Fruit fly (Drosophila melanogaster): ENCODE results near the gene TfIIA-L.

TfIIA-L gene

dm6 chr3R:27250907-27251306 lies at the start of gene TfIIA-L, which contains the start of gene TTLL6B:
Gene TfIIA-L (plus strand): TSS chr3R:27251112.
Gene TTLL6B (minus strand): TSS chr3R:27251007.
- no peak for TF ChIP-seq CTCF (optimal IDR thresholded peaks at IDR 0.05)
- TF ChIP-seq CG8478 (optimal IDR thresholded peaks at IDR 0.05): no peak

- no peak for TF ChIP-seq CG8478 (optimal IDR thresholded peaks at IDR 0.05)
- no peak for TF ChIP-seq CTCF (optimal IDR thresholded peaks at IDR 0.05)
These were observed 49.2 kb upstream of the TfIIA-L start for dm6 chr3R:27201538-27202281.

dm6 chr3R:27202330-27202729 lies 48.6 kb upstream of the TfIIA-L start:
- no peak for TF ChIP-seq CTCF (optimal IDR thresholded peaks at IDR 0.05)

DNA sequence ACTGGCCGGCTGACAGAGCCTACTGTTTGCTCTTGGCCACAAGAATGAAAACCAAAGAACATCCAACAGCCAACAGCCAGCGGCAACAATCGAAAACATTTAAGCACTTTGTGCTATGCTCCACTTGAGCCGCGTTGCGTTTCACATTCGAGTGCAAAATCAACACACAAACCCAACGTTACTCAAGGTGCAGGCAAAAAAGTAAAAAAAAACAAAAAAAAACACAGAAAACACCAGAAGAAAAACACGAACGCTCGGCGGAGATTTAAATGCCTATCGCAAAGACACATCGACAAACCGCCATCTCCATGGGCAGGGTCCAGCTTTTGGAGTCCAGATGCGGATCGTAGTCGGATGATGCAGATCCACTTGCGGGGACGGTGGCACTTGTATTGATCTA lies 47.1 kb upstream of the TfIIA-L start:
- no peak for TF ChIP-seq CTCF (optimal IDR thresholded peaks at IDR 0.05)
- no peak for TF ChIP-seq CG8478 (optimal IDR thresholded peaks at IDR 0.05)

DNA sequence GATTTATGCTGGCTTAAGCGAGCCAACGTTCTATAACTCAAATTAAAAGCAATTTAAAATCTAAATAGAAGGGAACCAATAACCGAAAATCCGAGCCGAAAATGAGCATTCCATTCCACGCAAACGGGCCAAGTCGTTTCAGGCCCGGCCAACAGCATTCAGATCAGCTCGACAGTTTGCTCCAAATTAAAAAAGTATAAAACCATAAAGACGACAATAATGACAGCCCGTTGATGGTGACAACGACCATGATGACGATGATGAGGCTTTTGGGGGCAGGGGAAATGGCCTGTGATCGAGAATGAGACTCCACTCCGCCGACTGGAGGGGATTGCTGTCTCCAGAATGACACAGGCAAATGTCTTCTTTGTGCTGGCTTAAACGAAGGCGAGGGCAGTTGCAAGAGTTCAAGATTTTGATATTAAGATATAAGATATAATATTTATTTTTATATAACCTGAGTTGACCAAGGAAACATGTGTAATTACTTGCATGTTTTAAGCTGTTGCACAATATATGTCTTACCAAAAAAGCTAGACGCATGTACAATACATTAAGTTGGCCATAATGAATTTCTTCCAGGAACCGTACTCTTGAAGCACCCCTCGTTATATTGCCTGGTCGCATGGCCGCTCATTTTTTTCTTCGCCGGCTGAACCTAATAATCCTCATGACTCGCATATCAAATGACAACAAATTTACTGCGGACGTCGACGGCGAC lies 46.1 kb upstream of the TfIIA-L start:
- TF ChIP-seq CTCF (optimal IDR thresholded peaks at IDR 0.05) (no peak), CG8478 (optimal IDR thresholded peaks at IDR 0.05) (no peak)

dm6 chr3R:27208724-27209343 lies 42.1 kb upstream of the TfIIA-L start:
- no peak for TF ChIP-seq CTCF (optimal IDR thresholded peaks at IDR 0.05)
- no peak for TF ChIP-seq CG8478 (optimal IDR thresholded peaks at IDR 0.05)

DNA sequence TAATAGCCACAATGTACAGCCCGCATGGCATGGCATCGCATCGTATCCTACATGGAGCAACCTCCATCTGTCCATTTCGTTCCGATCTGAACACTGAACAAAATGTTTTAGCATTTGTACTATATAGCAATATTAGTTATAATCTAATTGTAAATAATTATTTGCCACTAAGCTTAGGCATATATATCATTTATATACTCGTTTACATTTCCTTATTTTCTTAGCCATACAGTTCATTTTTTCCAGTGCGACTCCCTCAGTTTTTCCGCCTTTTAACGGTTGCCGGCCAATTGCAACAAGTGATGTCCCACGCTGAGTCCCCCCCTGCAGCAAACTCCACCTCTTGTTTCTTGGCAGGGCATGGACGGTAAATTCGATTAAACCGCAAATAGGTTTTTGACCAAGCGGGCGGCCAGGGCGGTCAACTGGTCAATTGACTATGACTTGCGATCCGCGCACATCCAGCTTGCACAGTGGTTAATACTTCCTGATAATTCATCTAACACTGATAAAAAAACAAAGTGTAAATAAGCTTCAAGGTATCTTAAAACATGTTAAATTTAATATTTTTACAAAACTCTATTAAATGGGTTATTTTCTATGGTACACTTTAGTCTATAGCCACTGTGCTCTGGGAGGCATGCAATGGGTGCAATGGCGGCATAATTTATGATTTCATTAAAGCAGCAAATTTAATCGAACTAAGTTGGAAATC lies 41.2 kb upstream of the TfIIA-L start:
- TF ChIP-seq CTCF (optimal IDR thresholded peaks at IDR 0.05) (no peak), CG8478 (optimal IDR thresholded peaks at IDR 0.05) (no peak)

DNA sequence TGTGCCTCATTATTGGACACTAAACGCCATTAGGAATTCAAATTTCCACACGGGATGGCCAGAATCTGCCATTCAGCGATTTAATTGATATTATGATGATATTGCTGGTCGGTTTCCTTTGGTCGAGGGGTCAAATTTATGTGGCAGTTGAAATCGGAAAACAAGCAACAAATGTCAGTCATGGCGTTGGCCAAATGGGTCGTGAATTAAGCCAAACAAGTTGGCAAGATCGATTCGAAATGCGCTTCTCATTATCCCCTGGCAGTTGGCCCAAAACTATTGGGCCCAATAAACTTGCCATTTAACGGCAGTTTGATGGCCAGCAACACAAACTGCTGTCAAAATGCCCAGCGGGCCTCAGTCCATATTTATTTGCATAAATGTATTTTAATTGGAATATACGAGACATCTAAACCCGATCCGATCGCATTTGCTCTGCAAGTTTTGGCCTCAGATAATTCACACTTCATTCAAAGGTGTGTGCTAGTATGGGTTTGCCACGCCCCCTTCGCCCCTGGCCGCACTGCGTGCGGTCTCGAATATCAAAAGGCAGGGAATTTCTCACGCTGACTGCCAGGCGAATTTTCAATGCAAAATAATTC lies 37.8 kb upstream of the TfIIA-L start:
- no peak for TF ChIP-seq CTCF (optimal IDR thresholded peaks at IDR 0.05)
- no peak for TF ChIP-seq CG8478 (optimal IDR thresholded peaks at IDR 0.05)

dm6 chr3R:27214949-27215348 lies 36.0 kb upstream of the TfIIA-L start:
- TF ChIP-seq CTCF (optimal IDR thresholded peaks at IDR 0.05): no peak
- no peak for TF ChIP-seq CG8478 (optimal IDR thresholded peaks at IDR 0.05)

DNA sequence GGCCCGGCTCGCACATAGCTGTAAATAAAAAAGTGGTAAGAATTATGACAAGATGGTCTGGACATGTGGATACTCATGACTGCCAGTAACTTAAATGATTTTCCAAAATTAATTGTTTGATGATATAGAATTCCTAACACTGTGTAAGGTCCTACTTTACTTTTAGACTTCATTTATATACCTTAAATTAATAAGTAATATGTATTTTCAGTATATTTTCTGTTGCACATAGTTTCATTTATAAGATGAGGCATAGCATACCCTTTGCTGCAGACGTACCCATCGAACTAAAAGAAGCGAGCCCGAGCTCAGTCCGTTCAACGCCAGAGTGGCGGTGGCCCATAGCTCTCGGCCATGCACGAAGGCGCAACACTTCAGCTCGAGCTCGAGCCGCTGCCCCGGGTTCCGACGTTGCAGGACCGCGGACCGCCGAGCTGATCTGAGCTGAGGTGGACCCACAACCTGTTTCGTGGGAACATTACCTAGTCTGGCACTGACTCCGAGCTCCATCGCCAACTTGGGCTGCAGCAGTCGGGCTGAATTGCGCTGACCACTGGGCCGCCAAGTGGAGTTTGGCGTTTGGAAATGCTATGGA lies 33.4 kb upstream of the TfIIA-L start:
- no peak for TF ChIP-seq CTCF (optimal IDR thresholded peaks at IDR 0.05)
- no peak for TF ChIP-seq CG8478 (optimal IDR thresholded peaks at IDR 0.05)

dm6 chr3R:27218288-27218687 lies 32.6 kb upstream of the TfIIA-L start:
- TF ChIP-seq CTCF (optimal IDR thresholded peaks at IDR 0.05) (no peak), CG8478 (optimal IDR thresholded peaks at IDR 0.05) (no peak)

dm6 chr3R:27218814-27219213 lies 32.1 kb upstream of the TfIIA-L start:
- TF ChIP-seq CG8478 (optimal IDR thresholded peaks at IDR 0.05): no peak
- no peak for TF ChIP-seq CTCF (optimal IDR thresholded peaks at IDR 0.05)

DNA sequence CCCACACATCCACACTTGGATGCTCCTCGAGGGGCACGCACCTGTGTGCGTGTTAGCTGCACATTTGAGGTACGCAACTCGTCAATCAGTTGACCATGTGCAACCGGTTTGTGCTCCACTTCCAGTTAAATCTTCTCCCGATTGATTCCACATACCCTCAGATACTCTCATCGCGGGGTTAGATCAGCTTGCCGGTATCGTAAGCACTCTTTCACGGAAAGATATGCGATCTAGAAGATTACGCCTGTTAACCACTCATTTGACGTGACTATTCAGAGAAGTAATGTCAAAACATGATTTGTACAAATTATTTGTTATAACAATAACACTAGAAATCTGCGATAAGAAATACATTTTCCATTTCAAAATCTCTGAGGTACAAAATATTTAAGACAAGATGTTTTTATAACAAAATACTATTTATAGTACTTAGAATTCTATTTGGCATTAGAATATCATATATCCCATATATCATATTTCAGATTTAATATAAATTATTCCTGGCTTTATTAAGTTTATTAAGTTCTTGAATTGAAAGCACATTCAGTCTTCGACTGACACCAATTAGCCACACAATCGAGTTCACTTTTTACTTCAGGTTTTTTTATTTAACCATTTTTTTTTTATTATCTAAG lies 30.0 kb upstream of the TfIIA-L start:
- TF ChIP-seq CG8478 (optimal IDR thresholded peaks at IDR 0.05) (no peak), CTCF (optimal IDR thresholded peaks at IDR 0.05) (no peak)
